Fruit fly (Drosophila melanogaster) whole organism, prepupa: ENCODE data around the gene gpp.

ENCODE experiments used
- Blimp-1 ChIP-seq: fragments of 200-800 bp; sonication (Bioruptor generic); optimal IDR thresholded peaks from 3 replicates; lab custom pipeline; 2017; ENCODE audit warnings: missing biosample characterization, missing genetic modification characterization, mild to moderate bottlenecking, moderate library complexity, missing genetic modification reagents
- CG10669 ChIP-seq: fragments of 200-800 bp; sonication (Bioruptor generic); optimal IDR thresholded peaks from 3 replicates; lab custom pipeline; 2018; ENCODE audit warnings: missing biosample characterization, mild to moderate bottlenecking, missing genetic modification characterization, moderate library complexity
- CG11294 ChIP-seq: fragments of 200-800 bp; sonication (Bioruptor generic); IDR thresholded peaks from 2 replicates; pipeline ENCODE4 v1.3.6; 2022; ENCODE audit warnings: missing biosample characterization, missing genetic modification characterization
- CG11762 ChIP-seq: fragments of 200-800 bp; sonication (Bioruptor generic); optimal IDR thresholded peaks from 3 replicates; lab custom pipeline; 2016; ENCODE audit warnings: missing biosample characterization, missing genetic modification characterization; ENCODE audit not compliant: insufficient read depth
- CG11902 ChIP-seq: fragments of 200-800 bp; sonication (Bioruptor generic); optimal IDR thresholded peaks from 3 replicates; lab custom pipeline; 2016; ENCODE audit warnings: missing biosample characterization, missing genetic modification characterization
- CG1621 ChIP-seq: fragments of 200-800 bp; sonication (Bioruptor generic); optimal IDR thresholded peaks from 3 replicates; lab custom pipeline; 2018; ENCODE audit warnings: missing biosample characterization, mild to moderate bottlenecking, missing genetic modification characterization
- CG3032 ChIP-seq: fragments of 200-800 bp; optimal IDR thresholded peaks from 2 replicates; lab custom pipeline; 2019; ENCODE audit warnings: missing biosample characterization, mild to moderate bottlenecking, missing genetic modification characterization, moderate library complexity
- CG32006 ChIP-seq: fragments of 200-800 bp; sonication (Bioruptor generic); optimal IDR thresholded peaks from 3 replicates; lab custom pipeline; 2017; ENCODE audit warnings: missing biosample characterization, mild to moderate bottlenecking, missing genetic modification characterization
- CG34406 ChIP-seq: fragments of 200-800 bp; sonication (Bioruptor generic); optimal IDR thresholded peaks from 3 replicates; lab custom pipeline; 2016; ENCODE audit warnings: missing biosample characterization, missing genetic modification characterization
- CG3919 ChIP-seq: fragments of 200-800 bp; sonication (Bioruptor generic); optimal IDR thresholded peaks from 3 replicates; lab custom pipeline; 2016; ENCODE audit warnings: missing biosample characterization, missing genetic modification characterization
- CG6163 ChIP-seq: fragments of 200-800 bp; sonication (Bioruptor generic); IDR thresholded peaks from 3 replicates; pipeline ENCODE4 v1.3.6; 2022; ENCODE audit warnings: missing biosample characterization, missing genetic modification characterization
- CG6276 ChIP-seq: fragments of 200-800 bp; sonication (Bioruptor generic); optimal IDR thresholded peaks from 2 replicates; lab custom pipeline; 2017; ENCODE audit warnings: missing biosample characterization, mild to moderate bottlenecking, missing genetic modification characterization
- CG6808 ChIP-seq: fragments of 200-800 bp; sonication (Bioruptor generic); optimal IDR thresholded peaks from 3 replicates; lab custom pipeline; 2017; ENCODE audit warnings: missing biosample characterization, missing genetic modification characterization, mild to moderate bottlenecking, moderate library complexity, missing genetic modification reagents
- CG6854 ChIP-seq: fragments of 200-800 bp; sonication (Bioruptor generic); optimal IDR thresholded peaks from 2 replicates; lab custom pipeline; 2017; ENCODE audit warnings: missing biosample characterization, mild to moderate bottlenecking, missing genetic modification characterization
- CG8119 ChIP-seq: fragments of 200-800 bp; sonication (Bioruptor generic); IDR thresholded peaks from 3 replicates; pipeline ENCODE4 v1.3.6; 2022; ENCODE audit warnings: missing biosample characterization, missing genetic modification characterization
- CG8319 ChIP-seq: fragments of 200-800 bp; sonication (Bioruptor generic); optimal IDR thresholded peaks from 3 replicates; lab custom pipeline; 2016; ENCODE audit warnings: missing biosample characterization, missing genetic modification characterization
- CG8632 ChIP-seq: fragments of 200-800 bp; sonication (Bioruptor generic); optimal IDR thresholded peaks from 3 replicates; lab custom pipeline; 2016; ENCODE audit warnings: missing biosample characterization, missing genetic modification characterization
- CG9139 ChIP-seq: fragments of 200-800 bp; sonication (Bioruptor generic); optimal IDR thresholded peaks from 3 replicates; lab custom pipeline; 2017; ENCODE audit warnings: missing biosample characterization, mild to moderate bottlenecking, missing genetic modification characterization
- Eip75B ChIP-seq: fragments of 200-800 bp; sonication (Bioruptor generic); optimal IDR thresholded peaks from 3 replicates; lab custom pipeline; 2016; ENCODE audit warnings: missing biosample characterization, missing genetic modification characterization
- Eip78C ChIP-seq: fragments of 200-800 bp; sonication (Bioruptor generic); peaks from one replicate; lab custom pipeline; 2016; ENCODE audit warnings: missing biosample characterization, missing genetic modification characterization
- Eip93F ChIP-seq: fragments of 200-800 bp; sonication (Bioruptor generic); optimal IDR thresholded peaks from 2 replicates; lab custom pipeline; 2016; ENCODE audit warnings: missing biosample characterization, mild to moderate bottlenecking, missing genetic modification characterization
- Ets21C ChIP-seq: fragments of 200-800 bp; sonication (Bioruptor generic); optimal IDR thresholded peaks from 3 replicates; lab custom pipeline; 2016; ENCODE audit warnings: missing biosample characterization, missing genetic modification characterization
- Ets96B ChIP-seq: fragments of 200-800 bp; optimal IDR thresholded peaks from 2 replicates; lab custom pipeline; 2019; ENCODE audit warnings: missing biosample characterization, mild to moderate bottlenecking, missing genetic modification characterization, moderate library complexity
- Gug ChIP-seq: fragments of 200-800 bp; sonication (Bioruptor generic); IDR thresholded peaks from 2 replicates; pipeline ENCODE4 v1.3.6; 2022; ENCODE audit warnings: missing biosample characterization, missing genetic modification characterization
- Hr38 ChIP-seq: sonication (Bioruptor generic); optimal IDR thresholded peaks from 2 replicates; lab custom pipeline; 2016; ENCODE audit warnings: missing biosample characterization, missing genetic modification characterization
- Hr39 ChIP-seq: fragments of 200-800 bp; sonication (Bioruptor generic); optimal IDR thresholded peaks from 2 replicates; lab custom pipeline; 2016; ENCODE audit warnings: missing biosample characterization, missing genetic modification characterization
- Hr4 ChIP-seq: fragments of 200-800 bp; sonication (Bioruptor generic); optimal IDR thresholded peaks from 3 replicates; lab custom pipeline; 2016; ENCODE audit warnings: missing biosample characterization, missing genetic modification characterization
- Lpt ChIP-seq: fragments of 200-800 bp; sonication (Bioruptor generic); optimal IDR thresholded peaks from 3 replicates; lab custom pipeline; 2016; ENCODE audit warnings: missing biosample characterization, missing genetic modification characterization
- Met ChIP-seq: fragments of 200-800 bp; sonication (Bioruptor generic); optimal IDR thresholded peaks from 3 replicates; lab custom pipeline; 2016; ENCODE audit warnings: missing biosample characterization, missing genetic modification characterization
- OdsH ChIP-seq: fragments of 200-800 bp; sonication (Bioruptor generic); optimal IDR thresholded peaks from 3 replicates; lab custom pipeline; 2016; ENCODE audit warnings: missing biosample characterization, missing genetic modification characterization
- Smox ChIP-seq: fragments of 200-800 bp; sonication (Bioruptor generic); optimal IDR thresholded peaks from 3 replicates; lab custom pipeline; 2016; ENCODE audit warnings: missing biosample characterization, missing genetic modification characterization
- Sox102F ChIP-seq: fragments of 200-800 bp; sonication (Bioruptor generic); optimal IDR thresholded peaks from 2 replicates; lab custom pipeline; 2016; ENCODE audit warnings: missing biosample characterization, mild to moderate bottlenecking, missing genetic modification characterization
- Sox14 ChIP-seq: fragments of 200-800 bp; sonication (Bioruptor generic); optimal IDR thresholded peaks from 3 replicates; lab custom pipeline; 2016; ENCODE audit warnings: missing biosample characterization, missing genetic modification characterization
- Sox15 ChIP-seq: fragments of 200-800 bp; sonication (Bioruptor generic); optimal IDR thresholded peaks from 3 replicates; lab custom pipeline; 2016; ENCODE audit warnings: missing biosample characterization, missing genetic modification characterization
- achi ChIP-seq: fragments of 200-800 bp; sonication (Bioruptor generic); optimal IDR thresholded peaks from 3 replicates; lab custom pipeline; 2016; ENCODE audit warnings: missing biosample characterization, missing genetic modification characterization
- acj6 ChIP-seq: fragments of 200-800 bp; sonication (Bioruptor generic); optimal IDR thresholded peaks from 3 replicates; lab custom pipeline; 2016; ENCODE audit warnings: missing biosample characterization, missing genetic modification characterization
- dsx ChIP-seq: fragments of 200-800 bp; optimal IDR thresholded peaks from 3 replicates; lab custom pipeline; 2019; ENCODE audit warnings: missing biosample characterization, mild to moderate bottlenecking, missing genetic modification characterization, moderate library complexity; ENCODE audit not compliant: poor library complexity, severe bottlenecking
- eg ChIP-seq: fragments of 200-800 bp; sonication (Bioruptor generic); IDR thresholded peaks from 3 replicates; pipeline ENCODE4 v1.3.6; 2022; ENCODE audit warnings: missing biosample characterization, missing genetic modification characterization
- fd59A ChIP-seq: fragments of 200-800 bp; sonication (Bioruptor generic); optimal IDR thresholded peaks from 2 replicates; lab custom pipeline; 2017; ENCODE audit warnings: missing biosample characterization, mild to moderate bottlenecking, missing genetic modification characterization, missing genetic modification reagents
- fkh ChIP-seq: fragments of 200-800 bp; sonication (Bioruptor generic); optimal IDR thresholded peaks from 3 replicates; lab custom pipeline; 2017; ENCODE audit warnings: missing biosample characterization, mild to moderate bottlenecking, missing genetic modification characterization, moderate library complexity
- lz ChIP-seq: fragments of 200-800 bp; sonication (Bioruptor generic); optimal IDR thresholded peaks from 3 replicates; lab custom pipeline; 2016; ENCODE audit warnings: missing biosample characterization, missing genetic modification characterization
- pdm3 ChIP-seq: fragments of 200-800 bp; sonication (Bioruptor generic); optimal IDR thresholded peaks from 3 replicates; lab custom pipeline; 2016; ENCODE audit warnings: missing biosample characterization, missing genetic modification characterization
- spab ChIP-seq: fragments of 200-800 bp; sonication (Bioruptor generic); optimal IDR thresholded peaks from 2 replicates; lab custom pipeline; 2017; ENCODE audit warnings: missing biosample characterization, mild to moderate bottlenecking, missing genetic modification characterization, missing genetic modification reagents
- ss ChIP-seq, 2 experiments: fragments of 200-800 bp; sonication (Bioruptor generic); optimal IDR thresholded peaks; 2 replicates in 1 of 2; 3 replicates in 1 of 2; lab custom pipeline; 2017 to 2018; ENCODE audit warnings: mild to moderate bottlenecking in 2 of 2, missing biosample characterization in 2 of 2, missing genetic modification characterization in 2 of 2, moderate library complexity in 1 of 2
- svp ChIP-seq: fragments of 200-800 bp; sonication (Bioruptor generic); peaks from one replicate; lab custom pipeline; 2016; ENCODE audit warnings: missing biosample characterization, missing genetic modification characterization
- topi ChIP-seq: fragments of 200-800 bp; sonication (Bioruptor generic); optimal IDR thresholded peaks from 3 replicates; lab custom pipeline; 2016; ENCODE audit warnings: missing biosample characterization, missing genetic modification characterization
- vri ChIP-seq: fragments of 200-800 bp; sonication (Bioruptor generic); optimal IDR thresholded peaks from 3 replicates; lab custom pipeline; 2016; ENCODE audit warnings: missing biosample characterization, mild to moderate bottlenecking, missing genetic modification characterization

Gene gpp

DNA sequence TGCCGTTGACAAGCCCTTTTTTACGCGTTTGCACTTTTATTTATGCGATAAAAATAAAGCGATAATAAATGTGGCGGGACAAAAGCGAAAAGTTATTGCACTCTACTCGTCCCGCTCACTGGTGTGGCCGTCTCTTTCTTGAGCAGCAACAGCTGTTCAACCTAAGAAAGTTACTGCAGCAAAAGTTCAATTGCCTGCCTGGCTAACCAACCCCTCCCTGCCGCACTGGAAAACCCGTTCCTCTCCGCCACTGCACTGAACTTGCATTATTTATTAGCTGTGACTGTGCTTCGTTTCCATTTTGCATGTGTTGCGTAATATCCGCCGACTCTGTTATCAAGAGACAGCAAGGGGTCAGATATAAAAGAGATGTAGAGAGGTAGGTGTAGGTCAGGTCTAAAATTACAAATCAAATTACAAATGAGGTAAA lies 15.1 kb downstream of the gpp start (continued):
- TF ChIP-seq Sox102F (GFP tag; lab: Kevin White, UChicago) (peak; percentile 9), Eip75B (peak; percentile 38), Met (GFP tag; lab: Kevin White, UChicago) (no peak), Smox (GFP tag; lab: Kevin White, UChicago) (no peak), Hr38 (GFP tag; lab: Kevin White, UChicago) (no peak), Ets96B (no peak), Hr39 (GFP tag; lab: Kevin White, UChicago) (no peak), CG6808 (GFP tag; lab: Kevin White, UChicago) (no peak), CG8319 (no peak), ss (GFP tag; optimal IDR thresholded peaks at IDR 0.05; lab: Kevin White, UChicago) (no peak), eg (GFP tag; lab: Robert Waterston, UW) (no peak), pdm3 (GFP tag; lab: Kevin White, UChicago) (no peak), Lpt (GFP tag; lab: Kevin White, UChicago) (peak; percentile 47), svp (GFP tag; lab: Kevin White, UChicago) (peak; percentile 73), lz (GFP tag; lab: Kevin White, UChicago) (no peak), topi (GFP tag; lab: Kevin White, UChicago) (peak; percentile 15), CG34406 (GFP tag; lab: Kevin White, UChicago) (no peak), CG6854 (GFP tag; lab: Kevin White, UChicago) (peak; percentile 3), Blimp-1 (GFP tag; lab: Kevin White, UChicago) (peak; percentile 63), Hr4 (GFP tag; lab: Kevin White, UChicago) (no peak), CG3032 (tag; lab: Kevin White, UChicago) (no peak), vri (GFP tag; lab: Kevin White, UChicago) (peak; percentile 97), achi (GFP tag; lab: Kevin White, UChicago) (no peak), CG6276 (peak; percentile 13), CG6163 (GFP tag; lab: Robert Waterston, UW) (peak; percentile 41; the same call in 1 of the 3 replicates), spab (GFP tag; lab: Kevin White, UChicago) (no peak), acj6 (no peak), dsx (peak; percentile 62), Sox14 (GFP tag; lab: Kevin White, UChicago) (peak; percentile 59)

DNA sequence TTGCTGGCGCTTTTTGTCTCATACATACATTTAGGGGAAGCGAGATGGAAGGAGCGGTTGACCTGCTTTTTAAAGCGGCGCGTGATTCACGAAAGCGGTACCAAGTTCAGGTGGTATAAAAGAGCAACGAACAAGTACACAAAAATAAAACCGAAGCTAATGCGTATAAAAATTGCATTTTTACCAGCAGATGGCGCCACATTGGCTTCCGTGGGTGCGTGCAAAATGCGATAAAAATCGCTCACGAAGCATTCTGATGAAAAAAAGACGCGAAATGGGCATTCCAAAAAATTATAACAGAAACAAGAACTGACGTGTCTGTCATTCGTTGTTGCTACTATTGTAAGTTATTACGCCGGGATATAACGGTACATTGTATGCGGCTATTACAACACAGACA lies 16.5 kb downstream of the gpp start:
- no peak for TF ChIP-seq CG11762 (GFP tag; lab: Kevin White, UChicago)
- peak; percentile 45 for TF ChIP-seq Eip75B
- TF ChIP-seq CG8319, result no peak
- TF ChIP-seq fkh (GFP tag; lab: Kevin White, UChicago), result no peak
- TF ChIP-seq CG11294, result no peak
- peak; percentile 37 for TF ChIP-seq Eip78C (GFP tag; lab: Kevin White, UChicago)
- no peak for TF ChIP-seq CG3032 (tag; lab: Kevin White, UChicago)
- TF ChIP-seq CG8119 (GFP tag; lab: Robert Waterston, UW), result no peak
- 0 out of 3 replicates have a peak, but pooled peaks have one; percentile 29 for TF ChIP-seq CG6163 (GFP tag; lab: Robert Waterston, UW)
- no peak for TF ChIP-seq Ets96B
- TF ChIP-seq CG6276, result no peak
- TF ChIP-seq OdsH, result no peak
- TF ChIP-seq acj6, result no peak
- TF ChIP-seq CG11902, result no peak
- no peak for TF ChIP-seq CG9139 (GFP tag; lab: Kevin White, UChicago)
- TF ChIP-seq Gug (GFP tag; lab: Robert Waterston, UW), result no peak
- peak; percentile 66 for TF ChIP-seq svp (GFP tag; lab: Kevin White, UChicago)
- TF ChIP-seq Hr39 (GFP tag; lab: Kevin White, UChicago), result no peak
- no peak for TF ChIP-seq Hr38 (GFP tag; lab: Kevin White, UChicago)
- TF ChIP-seq fd59A, result no peak
- TF ChIP-seq Ets21C, result no peak
- TF ChIP-seq CG10669 (GFP tag; lab: Kevin White, UChicago), result no peak
- TF ChIP-seq Lpt (GFP tag; lab: Kevin White, UChicago), result no peak
- no peak for TF ChIP-seq lz (GFP tag; lab: Kevin White, UChicago)
- TF ChIP-seq spab (GFP tag; lab: Kevin White, UChicago), result no peak
- TF ChIP-seq Sox102F (GFP tag; lab: Kevin White, UChicago), result no peak
- TF ChIP-seq Blimp-1 (GFP tag; lab: Kevin White, UChicago), result no peak
- TF ChIP-seq Met (GFP tag; lab: Kevin White, UChicago), result no peak
- TF ChIP-seq ss (GFP tag; optimal IDR thresholded peaks at IDR 0.05; lab: Kevin White, UChicago), result peak in 1 of 2 experiments; percentile 45
- TF ChIP-seq CG6808 (GFP tag; lab: Kevin White, UChicago), result no peak
- no peak for TF ChIP-seq topi (GFP tag; lab: Kevin White, UChicago)
- no peak for TF ChIP-seq CG1621 (tag; lab: Kevin White, UChicago)
- TF ChIP-seq CG32006 (GFP tag; lab: Kevin White, UChicago), result no peak
- TF ChIP-seq Eip93F (GFP tag; lab: Kevin White, UChicago), result no peak
- no peak for TF ChIP-seq Sox15 (GFP tag; lab: Kevin White, UChicago)
- TF ChIP-seq CG8632 (GFP tag; lab: Kevin White, UChicago), result no peak
- no peak for TF ChIP-seq CG3919
- TF ChIP-seq Sox14 (GFP tag; lab: Kevin White, UChicago), result peak; percentile 1
- TF ChIP-seq vri (GFP tag; lab: Kevin White, UChicago), result peak; percentile 31
- TF ChIP-seq achi (GFP tag; lab: Kevin White, UChicago), result no peak
